Fruit fly (Drosophila melanogaster): ENCODE data around the gene PsGEF.

The PsGEF gene

DNA sequence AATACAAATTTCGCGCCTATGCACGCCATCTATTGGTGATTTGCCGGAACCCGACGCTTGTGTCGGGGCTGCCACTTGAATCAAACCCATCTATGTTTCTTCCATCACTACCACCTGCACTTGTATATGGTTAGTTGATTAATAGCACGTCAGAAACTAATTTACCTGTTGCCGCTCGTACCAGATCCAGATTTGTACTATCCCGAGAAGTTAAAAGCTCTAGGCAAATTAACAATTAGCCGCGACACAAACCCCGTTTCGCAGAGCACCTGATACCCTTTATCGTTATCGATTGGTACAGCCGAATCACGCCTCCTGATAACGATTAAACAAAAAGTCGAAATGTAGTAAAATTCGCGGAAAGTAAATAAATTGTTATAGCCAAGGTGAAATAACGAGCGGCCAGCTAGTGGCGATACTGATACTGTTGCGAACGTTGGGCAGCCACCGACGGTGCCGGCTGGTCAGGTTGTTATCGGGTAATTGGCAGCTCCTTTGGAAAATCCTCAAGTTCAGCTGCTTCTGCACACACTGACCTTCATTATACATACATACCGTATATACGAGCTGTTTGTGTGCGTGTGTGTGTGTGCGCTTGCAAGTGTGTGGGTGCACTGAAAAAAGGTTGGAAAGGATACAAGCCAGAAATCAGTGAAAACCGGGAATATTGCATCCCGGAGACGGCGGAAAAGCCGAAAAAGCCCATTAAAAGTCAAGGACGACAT lies 47.3 kb downstream of the PsGEF start:
- no peak for TF ChIP-seq EcR (GFP tag; optimal IDR thresholded peaks at IDR 0.05)
- TF ChIP-seq CG8478 (optimal IDR thresholded peaks at IDR 0.05) = no peak
- no peak for TF ChIP-seq Dll (optimal IDR thresholded peaks at IDR 0.05)

DNA sequence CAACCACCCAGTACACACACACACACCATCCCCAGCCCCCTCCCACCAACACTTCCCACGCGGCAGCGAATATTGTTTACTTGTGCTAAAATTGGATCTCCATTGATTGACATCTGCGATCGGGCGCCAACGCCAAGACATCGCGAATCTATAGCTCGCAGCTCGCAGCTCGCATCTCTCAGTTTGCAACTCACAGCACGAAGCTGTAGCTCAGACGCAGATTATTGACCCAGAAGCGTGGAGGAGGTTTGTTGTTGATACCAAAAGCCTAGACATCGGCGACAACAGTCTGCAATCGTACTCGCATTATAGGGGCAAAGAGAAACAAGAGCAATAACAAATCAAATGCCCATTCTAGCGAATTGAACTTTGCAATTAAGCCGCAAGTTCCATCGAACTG lies 50.3 kb downstream of the PsGEF start:
- TF ChIP-seq Dll (optimal IDR thresholded peaks at IDR 0.05) = no peak
- peak in 1 of 2 experiments; percentile 1 for TF ChIP-seq EcR (GFP tag; optimal IDR thresholded peaks at IDR 0.05)
- no peak for TF ChIP-seq CG8478 (optimal IDR thresholded peaks at IDR 0.05)

DNA sequence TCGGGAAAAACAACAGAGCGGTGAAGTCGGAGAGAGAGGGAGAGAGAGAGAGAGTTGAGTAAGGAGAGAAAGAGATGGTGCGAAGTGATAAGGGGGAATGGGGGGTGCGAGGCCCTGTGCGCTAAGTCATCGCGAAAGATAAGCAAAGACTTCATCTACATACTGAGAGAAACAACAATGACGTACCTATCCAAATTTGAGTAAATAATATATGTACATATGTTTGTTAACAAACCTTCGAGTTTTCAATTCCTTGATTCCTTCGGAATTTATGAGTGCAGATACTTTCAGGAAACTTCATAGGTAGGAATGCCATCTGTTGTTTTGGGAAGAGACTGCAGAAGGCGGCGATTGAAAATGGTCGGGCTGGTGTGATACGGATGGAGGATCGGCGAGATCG lies 51.0 kb downstream of the PsGEF start:
- no peak for TF ChIP-seq Dll (optimal IDR thresholded peaks at IDR 0.05)
- TF ChIP-seq psq (optimal IDR thresholded peaks at IDR 0.05) = no peak
- TF ChIP-seq EcR (GFP tag; optimal IDR thresholded peaks at IDR 0.05) = no peak

DNA sequence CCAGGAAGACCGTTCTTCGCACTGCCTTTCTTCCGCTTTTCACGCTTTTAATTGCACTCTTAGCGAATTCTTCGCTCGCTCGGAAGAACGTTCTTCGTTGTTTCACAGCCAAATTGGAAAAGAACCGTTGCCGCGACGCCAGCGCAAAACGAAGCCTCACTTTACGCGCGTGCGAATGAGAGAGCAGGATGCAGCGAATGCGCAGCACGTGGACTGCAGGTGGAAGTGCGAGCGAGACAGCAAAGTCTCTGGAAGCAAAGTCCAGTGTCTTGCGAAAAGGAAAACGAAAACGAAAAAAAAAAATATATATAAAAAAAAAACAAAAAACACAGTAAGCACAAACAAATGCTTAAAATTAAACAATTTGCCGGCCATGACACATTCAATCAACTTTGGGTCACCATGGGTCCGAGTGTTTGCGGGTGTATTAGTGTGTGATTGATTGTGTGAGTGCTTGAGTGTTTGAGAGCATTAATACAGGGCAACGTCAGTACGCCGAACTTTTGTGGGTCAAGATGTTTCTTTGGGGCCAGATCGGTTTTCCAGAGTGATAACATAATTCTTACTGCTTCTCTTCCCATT lies 52.8 kb downstream of the PsGEF start, which contains the start of gene Ilp6:
Ilp6 (minus strand) TSS at position 103 of the 582 bp plus-strand sequence.
- TF ChIP-seq Dll (optimal IDR thresholded peaks at IDR 0.05) = no peak
- TF ChIP-seq EcR (GFP tag; optimal IDR thresholded peaks at IDR 0.05) = no peak
- no peak for TF ChIP-seq CG8478 (optimal IDR thresholded peaks at IDR 0.05)
- no peak for TF ChIP-seq usp (GFP tag; optimal IDR thresholded peaks at IDR 0.05)
- no peak for TF ChIP-seq pan (optimal IDR thresholded peaks at IDR 0.05)
- TF ChIP-seq psq (optimal IDR thresholded peaks at IDR 0.05) = no peak

DNA sequence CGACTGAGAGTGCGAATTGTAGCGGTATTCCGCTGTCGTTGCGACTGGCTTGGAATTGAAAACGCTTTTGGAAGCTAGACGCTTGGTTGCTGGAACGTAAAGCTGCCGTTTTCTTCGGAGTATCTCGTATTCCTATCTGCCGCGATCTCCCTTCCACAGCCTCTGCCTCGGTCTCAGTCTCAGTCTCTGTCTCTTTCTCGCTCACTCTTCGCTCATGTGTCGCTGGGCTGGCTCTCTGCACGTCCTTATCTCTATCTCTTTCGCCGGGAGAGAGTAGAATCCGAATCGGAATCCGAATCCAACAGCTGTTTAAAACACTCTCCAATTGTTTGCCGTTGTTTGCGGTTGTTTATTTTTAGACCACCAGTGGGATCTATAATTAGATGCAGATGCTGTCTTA lies 53.4 kb downstream of the PsGEF start:
- no peak for TF ChIP-seq pan (optimal IDR thresholded peaks at IDR 0.05)
- TF ChIP-seq usp (GFP tag; optimal IDR thresholded peaks at IDR 0.05) = no peak
- no peak for TF ChIP-seq EcR (GFP tag; optimal IDR thresholded peaks at IDR 0.05)
- no peak for TF ChIP-seq Dll (optimal IDR thresholded peaks at IDR 0.05)
- no peak for TF ChIP-seq psq (optimal IDR thresholded peaks at IDR 0.05)
- TF ChIP-seq CG8478 (optimal IDR thresholded peaks at IDR 0.05) = no peak

DNA sequence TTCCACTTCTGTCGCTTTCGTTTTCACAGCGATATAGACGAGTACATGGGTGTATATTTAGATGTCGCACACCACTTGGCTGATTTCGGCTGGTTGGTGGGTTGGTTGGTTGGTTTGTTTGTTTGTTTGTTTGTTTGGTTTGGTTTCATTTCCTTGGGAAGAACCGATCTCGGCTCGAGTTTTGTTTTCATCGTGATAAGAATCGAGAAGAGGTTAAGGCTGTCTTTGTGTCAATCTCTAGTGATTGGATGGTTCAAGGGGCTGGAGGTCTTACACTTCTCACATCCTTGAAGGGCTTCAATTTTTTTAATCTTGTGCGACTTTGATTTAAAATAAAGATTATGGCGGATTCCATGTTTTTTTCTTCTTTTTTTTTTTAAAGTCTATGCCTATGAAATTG lies 54.7 kb downstream of the PsGEF start:
- TF ChIP-seq EcR (GFP tag; optimal IDR thresholded peaks at IDR 0.05) (no peak), usp (GFP tag; optimal IDR thresholded peaks at IDR 0.05) (no peak), Dll (optimal IDR thresholded peaks at IDR 0.05) (no peak), psq (optimal IDR thresholded peaks at IDR 0.05) (no peak), CG8478 (optimal IDR thresholded peaks at IDR 0.05) (no peak), pan (optimal IDR thresholded peaks at IDR 0.05) (no peak)

DNA sequence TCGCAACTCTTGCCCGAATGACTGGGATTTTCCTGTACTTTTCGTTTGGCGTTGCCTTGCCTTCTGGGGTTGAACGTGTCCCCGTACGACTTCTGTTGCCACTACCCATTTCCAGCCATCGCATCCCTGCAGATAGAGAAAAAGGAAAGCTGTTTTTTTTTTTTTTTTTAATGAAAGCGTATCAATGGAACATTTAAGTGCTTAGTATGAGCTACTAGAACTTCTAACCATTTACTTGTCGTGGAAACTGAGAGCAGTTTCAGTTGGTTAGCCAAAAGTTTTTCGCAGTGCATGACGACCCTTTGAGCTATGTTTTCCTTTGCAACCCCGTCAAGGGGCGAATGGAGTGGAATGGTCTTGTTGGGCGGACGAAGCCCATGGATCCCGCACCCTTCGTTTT lies 58.2 kb downstream of the PsGEF start:
- TF ChIP-seq Dll (optimal IDR thresholded peaks at IDR 0.05) = no peak
- TF ChIP-seq usp (GFP tag; optimal IDR thresholded peaks at IDR 0.05) = no peak
- TF ChIP-seq psq (optimal IDR thresholded peaks at IDR 0.05) = no peak
- TF ChIP-seq CG8478 (optimal IDR thresholded peaks at IDR 0.05) = no peak
- TF ChIP-seq EcR (GFP tag; optimal IDR thresholded peaks at IDR 0.05) = no peak
- TF ChIP-seq pan (optimal IDR thresholded peaks at IDR 0.05) = no peak

DNA sequence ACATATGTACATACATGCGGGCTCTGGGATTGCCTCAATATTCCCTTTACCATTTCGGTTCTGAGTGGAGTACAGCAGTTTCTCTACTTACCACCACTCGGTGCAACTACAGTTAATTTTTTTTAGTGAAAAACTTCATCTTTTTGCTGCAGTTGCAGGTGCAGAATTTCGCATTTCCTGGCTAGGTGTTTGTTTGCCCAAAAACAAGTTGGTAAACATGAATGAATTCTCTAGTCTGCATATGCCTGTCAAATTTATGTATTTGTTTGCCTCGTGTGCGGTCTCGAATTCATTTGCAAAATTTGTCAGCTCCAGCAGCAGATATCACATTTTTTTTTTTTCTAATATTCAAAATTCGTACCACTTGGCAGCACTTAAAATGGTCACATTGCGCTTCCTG lies 60.6 kb downstream of the PsGEF start, which contains the start of gene CG2854:
CG2854 (plus strand) TSS at position 301 of the 400 bp plus-strand sequence.
- TF ChIP-seq usp (GFP tag; optimal IDR thresholded peaks at IDR 0.05) = no peak
- no peak for TF ChIP-seq Dll (optimal IDR thresholded peaks at IDR 0.05)
- TF ChIP-seq psq (optimal IDR thresholded peaks at IDR 0.05) = no peak
- TF ChIP-seq CG8478 (optimal IDR thresholded peaks at IDR 0.05) = no peak
- TF ChIP-seq EcR (GFP tag; optimal IDR thresholded peaks at IDR 0.05) = no peak
- no peak for TF ChIP-seq pan (optimal IDR thresholded peaks at IDR 0.05)

DNA sequence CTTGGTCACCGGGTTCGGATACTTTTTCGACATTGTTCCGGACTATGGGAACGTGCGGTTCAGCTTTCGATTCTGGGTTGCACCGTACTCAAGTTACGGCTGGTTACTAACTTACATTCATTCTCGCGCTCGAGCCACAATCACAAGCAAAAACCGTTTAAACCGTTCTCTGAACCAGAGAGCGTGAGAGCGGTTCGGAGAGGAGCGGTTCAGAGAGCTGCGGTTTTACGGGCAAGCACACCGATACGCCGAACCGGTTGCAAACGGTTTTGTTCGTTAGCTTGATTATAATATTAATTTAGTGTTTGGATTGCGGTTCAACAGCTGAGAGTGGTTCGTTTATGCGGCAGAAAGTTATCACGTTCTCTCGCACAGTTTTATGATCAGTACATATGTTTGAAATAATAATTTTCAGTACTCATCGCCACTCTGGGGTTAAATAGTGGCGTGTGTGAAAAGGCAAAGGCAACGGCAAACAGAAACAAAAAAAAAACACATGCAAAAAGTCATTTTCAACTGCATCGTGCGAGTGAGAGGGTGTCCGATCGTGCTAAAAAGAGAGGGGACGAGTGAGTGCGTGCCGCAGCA lies 61.7 kb downstream of the PsGEF start, which contains the start of gene CG14050:
CG14050 (minus strand) TSS at position 560 of the 588 bp plus-strand sequence.
- TF ChIP-seq psq (optimal IDR thresholded peaks at IDR 0.05) (no peak), Dll (optimal IDR thresholded peaks at IDR 0.05) (no peak), usp (GFP tag; optimal IDR thresholded peaks at IDR 0.05) (no peak), pan (optimal IDR thresholded peaks at IDR 0.05) (no peak), EcR (GFP tag; optimal IDR thresholded peaks at IDR 0.05) (no peak), CG8478 (optimal IDR thresholded peaks at IDR 0.05) (no peak)

DNA sequence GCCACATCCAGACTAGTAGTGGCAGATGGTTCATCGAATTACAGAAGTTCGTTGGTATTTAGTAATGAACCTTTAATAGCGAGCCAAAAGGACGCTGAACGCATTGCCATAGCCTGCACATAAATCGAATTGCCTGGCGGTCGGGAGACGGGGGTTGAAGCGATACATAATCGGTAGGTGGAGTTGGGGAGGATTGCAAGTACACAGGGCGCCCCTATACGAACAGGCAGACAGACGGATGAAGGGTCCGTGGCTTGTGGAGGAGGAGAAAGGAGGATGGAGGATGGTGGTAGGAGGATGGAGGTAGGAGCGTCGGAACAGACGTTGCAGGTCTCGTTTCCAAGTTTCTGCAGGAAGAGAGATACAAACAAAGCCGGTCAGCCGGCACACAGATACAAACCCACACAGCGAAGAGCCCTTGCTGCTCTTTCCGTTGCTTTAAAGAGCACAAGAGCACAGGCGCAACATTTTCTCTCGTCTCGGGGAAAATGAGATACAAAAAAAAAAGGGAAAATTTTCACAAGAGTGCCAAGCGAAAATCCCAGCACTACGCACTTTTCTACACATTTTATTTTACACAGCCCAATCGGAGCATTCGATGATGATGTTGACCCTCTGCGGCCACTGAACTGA lies 63.7 kb downstream of the PsGEF start:
- TF ChIP-seq pan (optimal IDR thresholded peaks at IDR 0.05) (no peak), EcR (GFP tag; optimal IDR thresholded peaks at IDR 0.05) (no peak), usp (GFP tag; optimal IDR thresholded peaks at IDR 0.05) (no peak), psq (optimal IDR thresholded peaks at IDR 0.05) (no peak), Dll (optimal IDR thresholded peaks at IDR 0.05) (no peak), CG8478 (optimal IDR thresholded peaks at IDR 0.05) (no peak)

DNA sequence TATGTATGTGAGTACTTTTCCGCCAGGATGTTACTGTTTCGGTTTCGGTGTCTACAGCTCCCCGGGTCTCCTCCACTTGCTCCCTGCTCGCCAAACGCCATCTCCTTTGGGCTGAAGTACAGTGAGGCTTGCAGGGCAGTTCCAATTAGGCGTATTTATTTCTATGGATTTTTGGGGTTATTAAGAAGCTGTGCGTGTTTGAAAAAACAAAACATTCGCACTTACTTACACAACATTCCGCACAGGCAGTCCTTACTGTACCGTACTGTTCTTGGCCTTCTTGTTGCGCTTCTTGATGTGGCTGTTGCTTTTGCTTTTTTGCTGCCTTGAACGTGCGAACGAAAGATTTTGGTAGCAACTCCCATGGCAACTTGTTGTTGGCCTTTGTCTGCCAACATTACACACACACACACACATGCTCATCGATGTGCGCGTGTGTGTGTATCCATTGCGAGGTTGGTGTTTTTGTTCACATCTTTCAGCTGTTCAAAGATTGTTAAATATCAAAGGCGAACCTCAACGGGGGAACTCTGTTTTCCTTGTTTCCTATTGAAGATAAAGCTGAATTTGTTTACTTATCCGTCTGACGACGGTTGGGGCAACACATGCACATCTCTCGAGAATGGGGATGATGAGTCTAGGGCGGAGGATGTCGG lies 65.4 kb downstream of the PsGEF start:
- TF ChIP-seq usp (GFP tag; optimal IDR thresholded peaks at IDR 0.05) (no peak), EcR (GFP tag; optimal IDR thresholded peaks at IDR 0.05) (no peak), CG8478 (optimal IDR thresholded peaks at IDR 0.05) (no peak), Dll (optimal IDR thresholded peaks at IDR 0.05) (no peak), pan (optimal IDR thresholded peaks at IDR 0.05) (no peak), psq (optimal IDR thresholded peaks at IDR 0.05) (no peak)

Measured in whole organism.